Fruit fly (Drosophila melanogaster) whole organism, pupa: ENCODE measurements around the gene Jhbp7.

Experiments used
- D1 ChIP-seq: fragments of 200-800 bp; sonication (Bioruptor generic); optimal IDR thresholded peaks from 2 replicates; lab custom pipeline; 2018; ENCODE audit warnings: missing biosample characterization, mild to moderate bottlenecking, missing genetic modification characterization, moderate library complexity
- Pif1A ChIP-seq: fragments of 200-800 bp; sonication (Bioruptor generic); optimal IDR thresholded peaks from 3 replicates; lab custom pipeline; 2016; ENCODE audit warnings: missing biosample characterization, missing genetic modification characterization

dm6 chr3R:25260670-25261069 is 23.3 kb downstream of the Jhbp7 start:
- TF ChIP-seq Pif1A (GFP tag; lab: Kevin White, UChicago) (no peak), D1 (tag; lab: Kevin White, UChicago) (no peak)
